Worm (Caenorhabditis elegans): Measurements from ENCODE around the gene cpin-1.

ce11 chrIV:9422408-9422807 is 28.1 kb upstream of the cpin-1 start, which contains the start of gene F56D5.9:
- TF ChIP-seq lsy-2 (tag; optimal IDR thresholded peaks at IDR 0.05) (no peak), nhr-237 (tag; optimal IDR thresholded peaks at IDR 0.05) (no peak), skn-1 (tag; optimal IDR thresholded peaks at IDR 0.05) (no peak), hlh-17 (GFP tag; optimal IDR thresholded peaks at IDR 0.05; ENCODE audit: borderline replicate concordance) (no peak), nhr-19 (GFP tag; conservative IDR thresholded peaks at IDR 0.05) (no peak), ztf-11 (tag; optimal IDR thresholded peaks at IDR 0.05) (no peak), blmp-1 (tag; optimal IDR thresholded peaks at IDR 0.05) (no peak), aha-1 (tag; optimal IDR thresholded peaks at IDR 0.05) (no peak), elt-3 (tag; optimal IDR thresholded peaks at IDR 0.05) (no peak), unc-62 (GFP tag; optimal IDR thresholded peaks at IDR 0.05) (no peak), dpl-1 (GFP tag; optimal IDR thresholded peaks at IDR 0.05) (no peak), nhr-84 (tag; optimal IDR thresholded peaks at IDR 0.05) (no peak)

All from whole organism, L1 larva.